Fruit fly (Drosophila melanogaster): Measurements from ENCODE around the gene CG31140.

The CG31140 gene

dm6 chr3R:24031825-24032523, 69.0 kb downstream of the CG31140 start, which contains the start of the genes KrT95D and Mettl3:
Gene KrT95D, minus strand, starts transcription at chr3R:24031827.
Gene Mettl3, plus strand, starts transcription at chr3R:24032157.
- TF ChIP-seq CG15710 (tag; optimal IDR thresholded peaks at IDR 0.05) (no peak), Ets98B (GFP tag; IDR thresholded peaks at IDR 0.05) (no peak), fd96Ca (GFP tag; IDR thresholded peaks at IDR 0.05) (no peak), CG4496 (GFP tag; IDR thresholded peaks at IDR 0.05) (no peak), gl (tag; optimal IDR thresholded peaks at IDR 0.05) (no peak), CG10348 (GFP tag; IDR thresholded peaks at IDR 0.05) (no peak), CG13204 (GFP tag; optimal IDR thresholded peaks at IDR 0.05) (no peak), Snoo (tag; optimal IDR thresholded peaks at IDR 0.05) (no peak), D1 (tag; optimal IDR thresholded peaks at IDR 0.05) (no peak), CG12605 (GFP tag; IDR thresholded peaks at IDR 0.05) (no peak), rn (GFP tag; IDR thresholded peaks at IDR 0.05) (no peak)

Measured in whole organism, pupa.